Worm (Caenorhabditis elegans) whole organism, L4/young adult: ENCODE results near the gene rpl-36.

ENCODE experiments used
- W03F9.2 ChIP-seq: fragments of 150-350 bp; optimal IDR thresholded peaks from 2 replicates; lab custom pipeline; 2014; ENCODE audit warnings: missing biosample characterization, missing genetic modification characterization
- dao-5 ChIP-seq: sonication (generic microtip); optimal IDR thresholded peaks from 2 replicates; lab custom pipeline; 2016; ENCODE audit warnings: missing genotype, missing genetic modification characterization, moderate library complexity, missing compliant biosample characterization
- him-1 ChIP-seq: sonication (generic microtip); optimal IDR thresholded peaks from 2 replicates; lab custom pipeline; 2016; ENCODE audit warnings: missing genotype, missing genetic modification reagents, missing genetic modification characterization, missing compliant biosample characterization

DNA sequence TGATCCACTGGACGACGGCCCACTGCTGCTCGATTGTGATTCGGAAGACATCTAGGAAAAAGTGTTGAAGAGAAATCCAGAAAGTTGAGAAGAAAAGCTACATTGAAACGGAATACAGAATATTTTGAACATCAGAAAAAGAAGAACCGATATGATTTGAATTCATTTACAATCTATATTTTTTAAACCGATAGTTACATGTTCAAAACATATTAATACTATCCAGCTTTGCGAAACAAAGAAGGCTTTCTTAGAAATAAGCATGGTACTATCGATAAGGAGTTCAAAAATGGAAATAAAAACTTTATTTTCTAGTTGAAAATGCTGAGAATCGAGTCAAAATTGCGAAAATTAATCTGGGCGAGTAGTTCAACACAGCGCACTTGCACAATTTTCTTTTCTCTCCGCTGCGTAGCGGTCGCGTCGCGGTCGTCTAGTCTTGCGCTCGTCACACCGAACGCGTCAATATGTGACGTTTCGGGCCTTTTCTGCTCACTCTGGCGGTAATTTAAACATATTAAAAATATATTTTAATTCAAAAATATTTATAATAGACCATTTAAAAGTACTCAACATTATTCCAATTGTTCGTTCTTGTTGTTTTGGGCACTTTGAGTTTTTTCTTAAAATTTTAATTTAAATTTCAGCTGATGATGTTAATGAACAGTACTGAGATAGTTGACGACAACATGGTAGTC lies 17.8 kb upstream of the rpl-36 start, which contains the start of the genes syf-2 and K04G7.1:
- TF ChIP-seq him-1 (tag; lab: Kevin White, UChicago) (peak; percentile 75), W03F9.2 (peak; percentile 95), dao-5 (tag; lab: Kevin White, UChicago) (no peak)
